Fruit fly (Drosophila melanogaster): Measurements from ENCODE around the gene CG3517.

The CG3517 gene

DNA sequence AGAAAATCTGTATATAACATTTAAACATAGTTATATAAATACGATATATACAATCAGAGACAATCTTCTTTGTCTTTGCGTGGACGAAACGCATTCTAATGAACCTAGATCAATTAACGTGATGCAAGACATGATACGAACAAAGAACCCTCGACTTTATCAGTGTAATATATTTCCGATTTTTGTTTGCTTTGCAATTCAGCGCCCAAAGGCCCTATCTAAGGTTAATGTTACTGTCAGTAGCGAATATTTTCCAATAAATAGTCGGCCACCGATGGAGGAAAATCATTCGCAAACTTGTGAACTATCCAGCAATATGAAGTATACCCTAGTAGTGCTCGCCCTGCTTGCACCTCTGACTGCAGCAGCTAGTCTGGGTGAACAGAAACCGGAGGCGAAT, 31.9 kb downstream of the CG3517 start, which contains the start of gene CG3739:
Gene CG3739, plus strand, starts transcription at position 301 of the 400 bp plus-strand sequence.
- TF ChIP-seq CG34367 (tag; optimal IDR thresholded peaks at IDR 0.05) = no peak
- TF ChIP-seq Ets98B (GFP tag; IDR thresholded peaks at IDR 0.05) = no peak
- no peak for TF ChIP-seq CG32121 (GFP tag; IDR thresholded peaks at IDR 0.05)
- TF ChIP-seq Pif1A (GFP tag; optimal IDR thresholded peaks at IDR 0.05) = no peak
- no peak for TF ChIP-seq CG9948 (tag; optimal IDR thresholded peaks at IDR 0.05)
- TF ChIP-seq gl (tag; optimal IDR thresholded peaks at IDR 0.05) = no peak
- TF ChIP-seq Snoo (tag; optimal IDR thresholded peaks at IDR 0.05) = no peak
- TF ChIP-seq CG14655 (GFP tag; optimal IDR thresholded peaks at IDR 0.05) = no peak
- TF ChIP-seq CG8159 (tag; optimal IDR thresholded peaks at IDR 0.05) = no peak
- no peak for TF ChIP-seq D1 (tag; optimal IDR thresholded peaks at IDR 0.05)
- TF ChIP-seq fd96Ca (GFP tag; IDR thresholded peaks at IDR 0.05) = no peak

DNA sequence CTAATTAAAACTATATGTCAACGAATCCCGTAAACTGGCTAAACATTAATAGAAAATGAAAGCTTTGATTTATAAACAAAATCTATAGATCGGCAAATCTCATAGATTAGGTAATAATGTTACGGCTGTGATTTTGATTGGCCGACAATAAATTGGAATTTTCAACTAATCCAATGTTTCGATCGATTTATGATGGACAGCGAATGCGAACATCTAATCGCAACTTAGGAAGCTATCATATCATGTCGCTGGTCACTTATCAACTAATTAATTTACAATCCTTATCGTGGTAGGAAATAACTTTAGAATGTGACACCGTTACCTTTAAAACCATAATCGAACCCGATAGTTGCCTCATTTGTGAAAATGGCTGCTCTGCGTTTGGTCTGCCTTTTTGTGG, 35.1 kb downstream of the CG3517 start, which contains the start of gene CG18493:
Gene CG18493, plus strand, starts transcription at position 352 of the 400 bp plus-strand sequence.
- TF ChIP-seq CG15710 (tag; optimal IDR thresholded peaks at IDR 0.05) (no peak), CG34367 (tag; optimal IDR thresholded peaks at IDR 0.05) (no peak), CG13204 (GFP tag; optimal IDR thresholded peaks at IDR 0.05) (no peak), CG14655 (GFP tag; optimal IDR thresholded peaks at IDR 0.05) (no peak), Snoo (tag; optimal IDR thresholded peaks at IDR 0.05) (no peak), CG10348 (GFP tag; IDR thresholded peaks at IDR 0.05) (no peak), CG4496 (GFP tag; IDR thresholded peaks at IDR 0.05) (no peak), CG9948 (tag; optimal IDR thresholded peaks at IDR 0.05) (no peak), Pif1A (GFP tag; optimal IDR thresholded peaks at IDR 0.05) (no peak), EcR (GFP tag; optimal IDR thresholded peaks at IDR 0.05) (no peak), Pif1B (GFP tag; optimal IDR thresholded peaks at IDR 0.05) (no peak), D1 (tag; optimal IDR thresholded peaks at IDR 0.05) (no peak), gl (tag; optimal IDR thresholded peaks at IDR 0.05) (no peak), rn (GFP tag; IDR thresholded peaks at IDR 0.05) (no peak), fd96Ca (GFP tag; IDR thresholded peaks at IDR 0.05) (no peak), CG8159 (tag; optimal IDR thresholded peaks at IDR 0.05) (no peak), CG8301 (tag; optimal IDR thresholded peaks at IDR 0.05) (no peak), CG12605 (GFP tag; IDR thresholded peaks at IDR 0.05) (no peak), Ets98B (GFP tag; IDR thresholded peaks at IDR 0.05) (no peak)

DNA sequence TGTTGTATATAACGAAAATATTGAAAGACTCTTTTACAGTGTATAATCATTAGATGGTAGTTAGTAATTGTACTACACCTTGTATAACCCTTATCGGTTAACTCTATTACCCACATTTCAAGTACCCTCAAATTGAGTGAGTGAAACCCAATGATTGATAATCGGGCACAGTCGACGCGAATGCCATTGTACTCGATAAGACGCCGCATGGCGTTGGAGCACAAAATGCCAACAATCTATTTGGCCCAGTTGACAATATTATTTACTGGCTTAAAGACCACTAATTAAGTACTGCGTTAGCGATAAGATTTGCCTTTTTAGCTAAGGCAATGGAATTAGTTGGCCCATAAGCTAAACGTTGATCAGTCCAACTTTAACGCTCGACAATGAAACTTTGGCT, 37.4 kb downstream of the CG3517 start, which contains the start of gene CG3734:
Gene CG3734, plus strand, starts transcription at position 254 of the 400 bp plus-strand sequence.
- no peak for TF ChIP-seq fd96Ca (GFP tag; IDR thresholded peaks at IDR 0.05)
- no peak for TF ChIP-seq CG34367 (tag; optimal IDR thresholded peaks at IDR 0.05)
- no peak for TF ChIP-seq rn (GFP tag; IDR thresholded peaks at IDR 0.05)
- TF ChIP-seq CG15710 (tag; optimal IDR thresholded peaks at IDR 0.05) = no peak
- TF ChIP-seq CG9948 (tag; optimal IDR thresholded peaks at IDR 0.05) = no peak
- no peak for TF ChIP-seq CG13204 (GFP tag; optimal IDR thresholded peaks at IDR 0.05)
- no peak for TF ChIP-seq CG10348 (GFP tag; IDR thresholded peaks at IDR 0.05)
- no peak for TF ChIP-seq CG32121 (GFP tag; IDR thresholded peaks at IDR 0.05)
- no peak for TF ChIP-seq CG8159 (tag; optimal IDR thresholded peaks at IDR 0.05)
- TF ChIP-seq Pif1A (GFP tag; optimal IDR thresholded peaks at IDR 0.05) = no peak

DNA sequence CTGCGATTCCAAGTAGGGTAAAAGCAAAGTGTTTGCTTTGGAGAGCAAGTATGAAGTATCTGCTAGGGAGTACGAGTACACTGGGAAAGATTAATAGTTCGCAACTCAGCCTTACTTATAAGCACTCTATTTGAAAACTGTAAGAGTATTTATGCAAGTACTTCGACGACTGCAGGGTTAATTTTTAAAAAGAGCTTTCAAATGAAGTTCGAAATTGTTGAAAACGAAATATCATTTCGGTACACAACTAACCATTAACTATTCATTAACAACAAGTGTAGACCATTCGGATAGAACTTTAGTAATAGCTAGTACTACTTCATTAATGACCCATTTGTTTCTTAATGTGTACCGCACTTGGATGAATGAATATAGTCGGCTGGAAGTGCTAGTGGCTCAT, 41.7 kb downstream of the CG3517 start:
- peak; percentile 21 for TF ChIP-seq CG8159 (tag; optimal IDR thresholded peaks at IDR 0.05)
- TF ChIP-seq CG14655 (GFP tag; optimal IDR thresholded peaks at IDR 0.05) = peak; percentile 71
- TF ChIP-seq Snoo (tag; optimal IDR thresholded peaks at IDR 0.05) = no peak
- TF ChIP-seq Pif1A (GFP tag; optimal IDR thresholded peaks at IDR 0.05) = peak; percentile 23
- no peak for TF ChIP-seq CG8301 (tag; optimal IDR thresholded peaks at IDR 0.05)
- TF ChIP-seq CG34367 (tag; optimal IDR thresholded peaks at IDR 0.05) = no peak
- TF ChIP-seq CG17806 (tag; optimal IDR thresholded peaks at IDR 0.05) = no peak

DNA sequence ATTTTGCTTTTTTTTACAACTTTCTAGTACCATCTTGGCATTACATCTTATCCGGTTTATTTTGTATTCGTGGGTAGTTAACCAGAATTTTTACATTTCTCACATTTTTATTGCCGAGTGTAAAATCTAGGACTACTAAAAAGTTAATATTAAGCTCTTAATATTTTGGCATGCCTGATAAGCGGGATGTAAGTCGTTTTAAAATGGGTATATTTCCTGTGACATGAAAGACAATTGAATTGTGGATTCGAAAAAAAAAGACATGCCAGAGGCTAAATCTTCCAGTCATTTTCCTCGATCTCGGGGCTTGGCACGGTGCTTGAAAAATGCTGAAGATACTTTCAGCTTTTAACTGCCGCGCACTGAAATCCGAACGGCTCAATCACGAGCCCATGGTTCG, 47.9 kb downstream of the CG3517 start, which contains the start of gene CG31245:
Gene CG31245, minus strand, starts transcription at position 101 of the 400 bp plus-strand sequence.
- TF ChIP-seq CG8301 (tag; optimal IDR thresholded peaks at IDR 0.05) = no peak
- no peak for TF ChIP-seq CG13204 (GFP tag; optimal IDR thresholded peaks at IDR 0.05)
- TF ChIP-seq Pif1A (GFP tag; optimal IDR thresholded peaks at IDR 0.05) = no peak
- no peak for TF ChIP-seq rn (GFP tag; IDR thresholded peaks at IDR 0.05)

DNA sequence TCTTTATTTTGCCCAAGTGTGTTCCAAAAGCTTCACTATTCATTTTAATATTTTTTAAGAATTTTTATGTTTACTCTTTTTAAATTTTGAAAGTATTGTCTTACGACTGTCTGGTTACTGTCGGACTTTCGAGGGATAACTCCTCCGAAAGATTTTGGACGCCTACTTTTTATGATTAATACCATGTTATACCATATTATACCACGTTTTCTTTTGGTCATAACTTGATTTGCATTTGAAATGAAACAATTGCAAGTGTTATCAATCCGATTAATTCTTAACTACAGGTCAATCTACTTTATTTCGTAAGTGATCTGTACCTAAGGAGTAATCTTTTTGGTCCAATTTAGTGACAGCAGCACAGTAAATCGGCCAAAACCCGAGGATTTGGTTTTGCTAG, 49.1 kb downstream of the CG3517 start, which contains the start of gene CG31404:
Gene CG31404, minus strand, starts transcription at position 101 of the 400 bp plus-strand sequence.
- TF ChIP-seq gl (tag; optimal IDR thresholded peaks at IDR 0.05) (no peak), Ets98B (GFP tag; IDR thresholded peaks at IDR 0.05) (no peak), CG8159 (tag; optimal IDR thresholded peaks at IDR 0.05) (no peak), CG13204 (GFP tag; optimal IDR thresholded peaks at IDR 0.05) (no peak), CG8301 (tag; optimal IDR thresholded peaks at IDR 0.05) (no peak), CG15710 (tag; optimal IDR thresholded peaks at IDR 0.05) (no peak), CG34367 (tag; optimal IDR thresholded peaks at IDR 0.05) (no peak), EcR (GFP tag; optimal IDR thresholded peaks at IDR 0.05) (no peak), CG32121 (GFP tag; IDR thresholded peaks at IDR 0.05) (no peak), CG4496 (GFP tag; IDR thresholded peaks at IDR 0.05) (no peak), CG17806 (tag; optimal IDR thresholded peaks at IDR 0.05) (no peak), D1 (tag; optimal IDR thresholded peaks at IDR 0.05) (no peak), Pif1A (GFP tag; optimal IDR thresholded peaks at IDR 0.05) (no peak)

DNA sequence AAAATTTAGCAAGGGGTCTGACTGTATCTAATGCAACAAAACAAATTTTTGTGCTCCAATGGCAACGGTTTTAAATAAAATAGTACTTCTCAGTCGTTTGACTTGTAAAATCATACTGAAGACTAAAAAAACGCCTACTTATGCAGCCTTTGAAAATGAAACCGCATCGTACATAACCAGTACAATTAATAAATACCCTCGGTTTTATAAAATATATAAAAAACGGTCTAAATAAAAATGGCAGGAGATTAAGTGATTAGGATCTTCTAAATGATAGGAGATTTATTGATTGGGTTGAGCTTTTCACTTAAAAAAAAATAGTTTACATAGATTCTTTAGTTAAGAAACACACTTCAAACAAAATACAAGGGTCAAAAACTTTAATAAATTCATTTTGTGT, 50.3 kb downstream of the CG3517 start, which contains the start of gene CG3581:
Gene CG3581, minus strand, starts transcription at position 101 of the 400 bp plus-strand sequence.
- TF ChIP-seq CG14655 (GFP tag; optimal IDR thresholded peaks at IDR 0.05) (no peak), CG15710 (tag; optimal IDR thresholded peaks at IDR 0.05) (no peak), CG17806 (tag; optimal IDR thresholded peaks at IDR 0.05) (no peak), Ets98B (GFP tag; IDR thresholded peaks at IDR 0.05) (no peak), Pif1A (GFP tag; optimal IDR thresholded peaks at IDR 0.05) (no peak), CG9948 (tag; optimal IDR thresholded peaks at IDR 0.05) (no peak), D1 (tag; optimal IDR thresholded peaks at IDR 0.05) (no peak), CG4496 (GFP tag; IDR thresholded peaks at IDR 0.05) (no peak), CG13204 (GFP tag; optimal IDR thresholded peaks at IDR 0.05) (no peak), CG34367 (tag; optimal IDR thresholded peaks at IDR 0.05) (no peak), CG10348 (GFP tag; IDR thresholded peaks at IDR 0.05) (no peak), Pif1B (GFP tag; optimal IDR thresholded peaks at IDR 0.05) (no peak)
